Worm (Caenorhabditis elegans) whole organism, young adult: Measurements from ENCODE around the gene T08B1.1.

Source experiments
- B0019.2 ChIP-seq: fragments of 200-800 bp; sonication (Bioruptor generic); conservative IDR thresholded peaks from 2 replicates; pipeline ENCODE4 v1.3.6; 2022; ENCODE audit warnings: missing genetic modification reagents, missing genetic modification characterization, missing compliant biosample characterization
- B0035.1 ChIP-seq: sonication (generic microtip); optimal IDR thresholded peaks from 2 replicates; lab custom pipeline; 2016; ENCODE audit warnings: missing genetic modification characterization, mild to moderate bottlenecking, missing compliant biosample characterization, missing genotype, missing genetic modification reagents
- B0261.1 ChIP-seq: sonication (generic microtip); optimal IDR thresholded peaks from 2 replicates; lab custom pipeline; 2016; ENCODE audit warnings: mild to moderate bottlenecking, missing genetic modification characterization, moderate library complexity, missing compliant biosample characterization
- B0336.3 ChIP-seq: fragments of 200-800 bp; sonication (Bioruptor generic); IDR thresholded peaks from 2 replicates; pipeline ENCODE4 v1.3.6; 2022; ENCODE audit warnings: missing genetic modification characterization, missing compliant biosample characterization
- C06A6.2 ChIP-seq: fragments of 200-800 bp; sonication (Bioruptor generic); conservative IDR thresholded peaks from 2 replicates; pipeline ENCODE4 v1.3.6; 2022; ENCODE audit warnings: missing genetic modification characterization, missing compliant biosample characterization
- F22D6.2 ChIP-seq: sonication (generic microtip); optimal IDR thresholded peaks from 2 replicates; lab custom pipeline; 2016; ENCODE audit warnings: mild to moderate bottlenecking, missing genetic modification characterization, missing compliant biosample characterization
- F33H1.4 ChIP-seq: fragments of 200-800 bp; sonication (Bioruptor generic); IDR thresholded peaks from 2 replicates; pipeline ENCODE4 v1.3.6; 2022; ENCODE audit warnings: missing genetic modification reagents, missing genetic modification characterization, missing compliant biosample characterization
- F37B4.10 ChIP-seq: fragments of 200-800 bp; sonication (Bioruptor generic); IDR thresholded peaks from 2 replicates; pipeline ENCODE4 v1.3.6; 2022; ENCODE audit warnings: missing genetic modification characterization, missing compliant biosample characterization
- F39B2.1 ChIP-seq: fragments of 200-800 bp; sonication (Bioruptor generic); IDR thresholded peaks from 2 replicates; pipeline ENCODE4 v1.3.6; 2022; ENCODE audit warnings: missing genetic modification reagents, missing genetic modification characterization, missing compliant biosample characterization
- F55B11.4 ChIP-seq: sonication (generic microtip); optimal IDR thresholded peaks from 2 replicates; lab custom pipeline; 2016; ENCODE audit warnings: missing compliant biosample characterization, missing genetic modification characterization, borderline replicate concordance; ENCODE audit not compliant: insufficient read depth
- K11D2.4 ChIP-seq: fragments of 200-800 bp; sonication (Bioruptor generic); IDR thresholded peaks from 2 replicates; pipeline ENCODE4 v1.3.6; 2022; ENCODE audit warnings: missing genetic modification reagents, missing genetic modification characterization, missing compliant biosample characterization
- Y67H2A.10 ChIP-seq: fragments of 200-800 bp; sonication (Bioruptor generic); conservative IDR thresholded peaks from 2 replicates; pipeline ENCODE4 v1.3.6; 2022; ENCODE audit warnings: missing genetic modification reagents, missing genetic modification characterization, missing compliant biosample characterization
- Y95B8A.8 ChIP-seq: fragments of 200-800 bp; sonication (Bioruptor generic); IDR thresholded peaks from 2 replicates; pipeline ENCODE4 v1.3.6; 2022; ENCODE audit warnings: missing genetic modification reagents, missing genetic modification characterization, missing compliant biosample characterization
- aptf-2 ChIP-seq: fragments of 200-800 bp; sonication (Bioruptor generic); conservative IDR thresholded peaks from 2 replicates; pipeline ENCODE4 v1.3.6; 2022; ENCODE audit warnings: missing genetic modification reagents, missing genetic modification characterization, missing compliant biosample characterization
- attf-5 ChIP-seq: fragments of 200-800 bp; sonication (Bioruptor generic); optimal IDR thresholded peaks from 2 replicates; lab custom pipeline; 2018; ENCODE audit warnings: mild to moderate bottlenecking, missing genetic modification characterization, missing compliant biosample characterization
- attf-6 ChIP-seq: fragments of 200-800 bp; sonication (Bioruptor generic); IDR thresholded peaks from 2 replicates; pipeline ENCODE4 v1.3.6; 2022; ENCODE audit warnings: missing genetic modification reagents, missing genetic modification characterization, missing compliant biosample characterization
- bed-1 ChIP-seq: fragments of 200-800 bp; sonication (Bioruptor generic); IDR thresholded peaks from 2 replicates; pipeline ENCODE4 v1.3.6; 2022; ENCODE audit warnings: missing genetic modification reagents, missing genetic modification characterization, missing compliant biosample characterization
- bed-2 ChIP-seq: fragments of 200-800 bp; sonication (Bioruptor generic); IDR thresholded peaks from 2 replicates; pipeline ENCODE4 v1.3.6; 2022; ENCODE audit warnings: missing genetic modification reagents, missing genetic modification characterization, missing compliant biosample characterization
- cebp-1 ChIP-seq, 2 experiments: fragments of 200-800 bp in 1 of 2; sonication (Bioruptor generic) in 1 of 2; sonication (generic microtip) in 1 of 2; IDR thresholded peaks in 1 of 2; optimal IDR thresholded peaks in 1 of 2; 2 replicates each; pipeline versions ENCODE4 v1.3.6 to Lab custom; 2017 to 2022; ENCODE audit warnings: missing compliant biosample characterization in 2 of 2, missing genetic modification characterization in 2 of 2, mild to moderate bottlenecking in 1 of 2, missing genetic modification reagents in 1 of 2, moderate library complexity in 1 of 2
- ceh-40 ChIP-seq: fragments of 200-800 bp; sonication (Bioruptor generic); IDR thresholded peaks from 2 replicates; pipeline ENCODE4 v1.3.6; 2022; ENCODE audit warnings: missing genetic modification characterization, missing compliant biosample characterization
- egl-44 ChIP-seq: fragments of 200-800 bp; sonication (Bioruptor generic); IDR thresholded peaks from 2 replicates; pipeline ENCODE4 v1.3.6; 2022; ENCODE audit warnings: missing genetic modification reagents, missing genetic modification characterization, missing compliant biosample characterization
- fkh-3 ChIP-seq: sonication (generic microtip); optimal IDR thresholded peaks from 2 replicates; lab custom pipeline; 2016; ENCODE audit warnings: mild to moderate bottlenecking, missing genetic modification characterization, missing compliant biosample characterization
- gei-17 ChIP-seq: fragments of 200-800 bp; sonication (Bioruptor generic); optimal IDR thresholded peaks from 2 replicates; lab custom pipeline; 2018; ENCODE audit warnings: mild to moderate bottlenecking, missing genetic modification characterization, missing compliant biosample characterization
- hmg-1.2 ChIP-seq: fragments of 200-800 bp; sonication (Bioruptor generic); IDR thresholded peaks from 2 replicates; pipeline ENCODE4 v1.3.6; 2022; ENCODE audit warnings: missing genetic modification reagents, missing genetic modification characterization, missing compliant biosample characterization
- let-526 ChIP-seq: fragments of 200-800 bp; sonication (Bioruptor generic); IDR thresholded peaks from 2 replicates; pipeline ENCODE4 v1.3.6; 2022; ENCODE audit warnings: missing genetic modification reagents, missing genetic modification characterization, missing compliant biosample characterization
- madf-3 ChIP-seq: fragments of 200-800 bp; sonication (Bioruptor generic); IDR thresholded peaks from 2 replicates; pipeline ENCODE4 v1.3.6; 2022; ENCODE audit warnings: missing genetic modification reagents, missing genetic modification characterization, missing compliant biosample characterization
- mel-28 ChIP-seq: sonication (generic microtip); optimal IDR thresholded peaks from 2 replicates; lab custom pipeline; 2016; ENCODE audit warnings: borderline replicate concordance, mild to moderate bottlenecking, missing genetic modification characterization, missing compliant biosample characterization
- nfya-2 ChIP-seq: fragments of 200-800 bp; sonication (Bioruptor generic); IDR thresholded peaks from 2 replicates; pipeline ENCODE4 v1.3.6; 2022; ENCODE audit warnings: missing genetic modification reagents, missing genetic modification characterization, missing compliant biosample characterization
- nfyb-1 ChIP-seq: fragments of 200-800 bp; sonication (Bioruptor generic); IDR thresholded peaks from 2 replicates; pipeline ENCODE4 v1.3.6; 2022; ENCODE audit warnings: missing genetic modification reagents, missing genetic modification characterization, missing compliant biosample characterization
- nhr-80 ChIP-seq: sonication (generic microtip); optimal IDR thresholded peaks from 2 replicates; lab custom pipeline; 2016; ENCODE audit warnings: missing genetic modification characterization, missing compliant biosample characterization
- pha-4 ChIP-seq: fragments of 150-350 bp; sonication (generic microtip); optimal IDR thresholded peaks from 2 replicates; lab custom pipeline; 2014; ENCODE audit warnings: missing biosample characterization, missing genetic modification reagents, missing genetic modification characterization
- rec-8 ChIP-seq, 2 experiments: sonication (generic microtip); optimal IDR thresholded peaks; 2 replicates each; lab custom pipeline; 2016; ENCODE audit warnings: mild to moderate bottlenecking in 2 of 2, missing genetic modification characterization in 2 of 2, missing genetic modification reagents in 2 of 2, missing genotype in 2 of 2, missing biosample characterization in 1 of 2, missing compliant biosample characterization in 1 of 2, moderate library complexity in 1 of 2
- snpc-1.1 ChIP-seq: sonication (generic microtip); optimal IDR thresholded peaks from 2 replicates; lab custom pipeline; 2017; ENCODE audit warnings: missing genetic modification characterization, mild to moderate bottlenecking, missing compliant biosample characterization, antibody characterized with exemption, moderate library complexity, missing genotype, missing genetic modification reagents; ENCODE audit not compliant: insufficient read depth
- snpc-3.4 ChIP-seq: sonication (generic microtip); optimal IDR thresholded peaks from 2 replicates; lab custom pipeline; 2017; ENCODE audit warnings: missing genetic modification characterization, mild to moderate bottlenecking, missing compliant biosample characterization, antibody characterized with exemption, moderate library complexity, missing genotype, missing genetic modification reagents
- ztf-22 ChIP-seq: fragments of 200-800 bp; sonication (Bioruptor generic); optimal IDR thresholded peaks from 2 replicates; lab custom pipeline; 2018; ENCODE audit warnings: mild to moderate bottlenecking, missing genetic modification characterization, moderate library complexity, missing compliant biosample characterization
- ztf-3 ChIP-seq: fragments of 200-800 bp; sonication (Bioruptor generic); optimal IDR thresholded peaks from 2 replicates; lab custom pipeline; 2018; ENCODE audit warnings: mild to moderate bottlenecking, missing genetic modification characterization, missing compliant biosample characterization

Gene T08B1.1

DNA sequence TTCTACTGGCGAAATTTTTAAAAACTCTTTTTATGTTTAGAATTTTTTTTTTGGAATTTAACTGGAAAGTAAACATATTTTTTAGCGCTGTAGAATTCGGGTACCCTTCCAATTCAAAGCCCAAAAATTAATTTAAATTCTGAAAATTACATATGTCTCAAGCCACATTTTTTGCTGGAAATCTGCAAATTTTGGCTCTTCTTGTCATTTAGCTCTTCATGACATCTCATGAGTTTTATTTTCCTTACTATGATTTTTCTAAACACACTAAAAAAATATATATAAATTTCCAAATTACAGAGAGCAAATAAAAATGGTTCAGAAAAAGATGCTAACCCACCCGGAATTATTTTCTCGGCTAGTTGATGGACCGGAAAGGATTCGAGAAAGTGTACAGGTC, 17.6 kb downstream of the T08B1.1 start, which contains the start of gene acs-3:
TSS of gene acs-3 (plus strand) at position 301 of the 400 bp plus-strand sequence.
- TF ChIP-seq nhr-80, result no peak
- no peak for TF ChIP-seq B0035.1 (tag; lab: Kevin White, UChicago)
- no peak for TF ChIP-seq madf-3
- no peak for TF ChIP-seq Y95B8A.8 (GFP tag; lab: Robert Waterston, UW)
- no peak for TF ChIP-seq bed-2 (GFP tag; lab: Robert Waterston, UW)
- TF ChIP-seq snpc-3.4 (tag; lab: Kevin White, UChicago), result no peak
- TF ChIP-seq ztf-3 (GFP tag; lab: Kevin White, UChicago), result no peak
- no peak for TF ChIP-seq hmg-1.2 (GFP tag; lab: Robert Waterston, UW)
- no peak for TF ChIP-seq F55B11.4 (tag; lab: Kevin White, UChicago)

DNA sequence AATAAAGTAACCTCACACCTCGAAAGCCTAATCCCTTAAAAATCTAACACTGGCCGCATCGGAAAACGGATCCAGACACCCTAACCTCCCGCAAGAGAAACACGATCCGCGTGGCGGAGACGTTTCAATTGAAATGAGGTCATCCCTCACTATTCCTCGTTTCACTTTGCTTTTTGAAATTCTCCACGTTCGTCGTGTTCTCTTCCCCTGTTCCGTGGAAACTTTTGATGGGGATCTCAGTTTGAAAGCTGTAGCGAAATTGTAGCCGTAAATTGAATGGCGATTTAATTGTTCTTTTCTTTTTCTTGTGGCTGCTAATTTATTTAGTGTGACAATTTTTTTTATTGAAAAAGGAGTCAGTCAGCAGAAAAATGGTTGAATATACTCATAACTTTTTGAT, 18.0 kb downstream of the T08B1.1 start:
- TF ChIP-seq let-526 (no peak), ceh-40 (GFP tag; lab: Robert Waterston, UW) (no peak), Y67H2A.10 (no peak), fkh-3 (no peak), B0336.3 (GFP tag; lab: Robert Waterston, UW) (no peak)

ce11 chrV:1966962-1967361, 19.9 kb downstream of the T08B1.1 start:
- TF ChIP-seq C06A6.2 (GFP tag; lab: Robert Waterston, UW) (no peak), bed-1 (GFP tag; lab: Robert Waterston, UW) (no peak), nhr-80 (peak; percentile 33), F22D6.2 (tag; lab: Kevin White, UChicago) (peak; percentile 75), ztf-3 (GFP tag; lab: Kevin White, UChicago) (no peak), F33H1.4 (GFP tag; lab: Robert Waterston, UW) (no peak), cebp-1 (GFP tag; IDR thresholded peaks at IDR 0.05; lab: Robert Waterston, UW) (no peak), cebp-1 (tag; optimal IDR thresholded peaks at IDR 0.05; lab: Kevin White, UChicago) (no peak), gei-17 (GFP tag; lab: Kevin White, UChicago) (no peak), F37B4.10 (GFP tag; lab: Robert Waterston, UW) (no peak), B0261.1 (no peak), egl-44 (no peak), nfya-2 (no peak), rec-8 (tag; optimal IDR thresholded peaks at IDR 0.05; lab: Kevin White, UChicago) (no peak), B0019.2 (GFP tag; lab: Robert Waterston, UW) (no peak)

ce11 chrV:1964806-1965205, 22.0 kb downstream of the T08B1.1 start, which contains the start of gene srj-15:
srj-15 (minus strand) TSS chrV:1964906.
- TF ChIP-seq attf-5 (GFP tag; lab: Kevin White, UChicago) (no peak), aptf-2 (GFP tag; lab: Robert Waterston, UW) (no peak), rec-8 (tag; optimal IDR thresholded peaks at IDR 0.05; lab: Kevin White, UChicago) (no peak), F39B2.1 (GFP tag; lab: Robert Waterston, UW) (no peak), B0019.2 (GFP tag; lab: Robert Waterston, UW) (no peak), ztf-22 (no peak), attf-6 (no peak), pha-4 (tag; lab: Kevin White, UChicago) (no peak), nfyb-1 (GFP tag; lab: Robert Waterston, UW) (no peak), hmg-1.2 (GFP tag; lab: Robert Waterston, UW) (no peak), mel-28 (tag; lab: Kevin White, UChicago) (no peak), K11D2.4 (GFP tag; lab: Robert Waterston, UW) (no peak), snpc-1.1 (tag; lab: Kevin White, UChicago) (no peak)
